Worm (Caenorhabditis elegans): ENCODE results near the gene cyp-35A3.

- TF ChIP-seq pha-4 (tag; optimal IDR thresholded peaks at IDR 0.05), result no peak
- TF ChIP-seq elt-3 (tag; optimal IDR thresholded peaks at IDR 0.05), result no peak
- no peak for TF ChIP-seq nhr-12 (tag; optimal IDR thresholded peaks at IDR 0.05)
- TF ChIP-seq ztf-11 (tag; optimal IDR thresholded peaks at IDR 0.05), result no peak
- TF ChIP-seq unc-39 (tag; optimal IDR thresholded peaks at IDR 0.05), result no peak
- TF ChIP-seq sptf-1 (tag; optimal IDR thresholded peaks at IDR 0.05), result no peak
Measured at ce11 chrV:3989070-3989469, 33.3 kb upstream of the cyp-35A3 start, which contains the start of gene nlp-27.

Data from whole organism, mixed stage, embryonic.